Worm (Caenorhabditis elegans) whole organism, L1 larva: Measurements from ENCODE around the gene tre-4.

Source experiments
- C16A3.4 ChIP-seq: fragments of 150-350 bp; optimal IDR thresholded peaks from 2 replicates; lab custom pipeline; 2014; ENCODE audit warnings: missing biosample characterization, missing genetic modification characterization
- blmp-1 ChIP-seq: fragments of 150-350 bp; optimal IDR thresholded peaks from 2 replicates; lab custom pipeline; 2014; ENCODE audit warnings: missing biosample characterization, missing genetic modification characterization
- ceh-63 ChIP-seq: fragments of 200-800 bp; sonication (Bioruptor generic); optimal IDR thresholded peaks from 2 replicates; lab custom pipeline; 2018; ENCODE audit warnings: mild to moderate bottlenecking, missing genetic modification characterization, missing compliant biosample characterization
- ceh-88 ChIP-seq: fragments of 200-800 bp; sonication (Bioruptor generic); IDR thresholded peaks from 2 replicates; pipeline ENCODE4 v1.3.6; 2022; ENCODE audit warnings: missing genetic modification characterization, missing compliant biosample characterization
- dpl-1 ChIP-seq, 3 experiments: fragments of 150-350 bp in 2 of 3; sonication (generic microtip) in 1 of 3; optimal IDR thresholded peaks; 2 replicates each; lab custom pipeline; 2014 to 2017; ENCODE audit warnings: missing biosample characterization in 3 of 3, missing genetic modification characterization in 3 of 3, missing genetic modification reagents in 3 of 3
- dsc-1 ChIP-seq: sonication (generic microtip); optimal IDR thresholded peaks from 2 replicates; lab custom pipeline; 2016; ENCODE audit warnings: mild to moderate bottlenecking, missing genetic modification characterization, missing compliant biosample characterization
- efl-1 ChIP-seq, 4 experiments: fragments of 150-350 bp; optimal IDR thresholded peaks in 3 of 4; peaks in 1 of 4; 1 replicate in 1 of 4; 2 replicates in 3 of 4; lab custom pipeline; 2014; ENCODE audit warnings: missing biosample characterization in 2 of 4, missing genetic modification characterization in 2 of 4, missing genetic modification reagents in 2 of 4
- efl-3 ChIP-seq: fragments of 200-800 bp; sonication (Bioruptor generic); optimal IDR thresholded peaks from 2 replicates; lab custom pipeline; 2018; ENCODE audit warnings: mild to moderate bottlenecking, missing genetic modification characterization, missing compliant biosample characterization
- egl-13 ChIP-seq: sonication (generic microtip); optimal IDR thresholded peaks from 2 replicates; lab custom pipeline; 2016; ENCODE audit warnings: missing genotype, missing genetic modification reagents, missing genetic modification characterization, missing compliant biosample characterization
- elt-2 ChIP-seq: sonication (generic microtip); optimal IDR thresholded peaks from 2 replicates; lab custom pipeline; 2016; ENCODE audit warnings: missing genetic modification characterization, mild to moderate bottlenecking, inconsistent platforms, missing compliant biosample characterization, missing genetic modification reagents
- elt-3 ChIP-seq, 6 experiments: fragments of 150-350 bp in 1 of 6; sonication (generic microtip); optimal IDR thresholded peaks; 2 replicates each; lab custom pipeline; 2017 to 2018; ENCODE audit warnings: missing biosample characterization in 6 of 6, missing genetic modification characterization in 6 of 6, inconsistent platforms in 1 of 6
- ets-5 ChIP-seq: fragments of 200-800 bp; sonication (Bioruptor generic); IDR thresholded peaks from 2 replicates; pipeline ENCODE4 v1.3.6; 2022; ENCODE audit warnings: missing genetic modification characterization, missing compliant biosample characterization
- fkh-4 ChIP-seq: sonication (generic microtip); optimal IDR thresholded peaks from 2 replicates; lab custom pipeline; 2016; ENCODE audit warnings: missing compliant biosample characterization, missing genetic modification characterization, borderline replicate concordance
- fkh-8 ChIP-seq: sonication (generic microtip); optimal IDR thresholded peaks from 2 replicates; lab custom pipeline; 2016; ENCODE audit warnings: mild to moderate bottlenecking, missing genetic modification characterization, missing compliant biosample characterization
- fos-1 ChIP-seq: fragments of 150-350 bp; optimal IDR thresholded peaks from 2 replicates; lab custom pipeline; 2014; ENCODE audit warnings: missing biosample characterization, missing genetic modification characterization
- grh-1 ChIP-seq: fragments of 200-800 bp; sonication (Bioruptor generic); IDR thresholded peaks from 2 replicates; pipeline ENCODE4 v1.3.6; 2022; ENCODE audit warnings: missing genetic modification reagents, missing genetic modification characterization, missing compliant biosample characterization
- irx-1 ChIP-seq: sonication (generic microtip); optimal IDR thresholded peaks from 2 replicates; lab custom pipeline; 2016; ENCODE audit warnings: missing genetic modification characterization, missing compliant biosample characterization
- isw-1 ChIP-seq: fragments of 200-800 bp; sonication (Bioruptor generic); IDR thresholded peaks from 2 replicates; pipeline ENCODE4 v1.3.6; 2022; ENCODE audit warnings: missing genetic modification characterization, missing compliant biosample characterization
- lin-13 ChIP-seq: fragments of 150-350 bp; optimal IDR thresholded peaks from 2 replicates; lab custom pipeline; 2014; ENCODE audit warnings: missing biosample characterization, missing genetic modification reagents, missing genetic modification characterization
- lin-14 ChIP-seq: fragments of 200-800 bp; sonication (Bioruptor generic); optimal IDR thresholded peaks from 2 replicates; lab custom pipeline; 2018; ENCODE audit warnings: mild to moderate bottlenecking, missing genetic modification characterization, moderate library complexity, missing compliant biosample characterization
- lin-15B ChIP-seq: fragments of 150-350 bp; sonication (generic microtip); optimal IDR thresholded peaks from 3 replicates; lab custom pipeline; 2014; ENCODE audit warnings: missing biosample characterization, missing genetic modification characterization
- lin-35 ChIP-seq, 2 experiments: fragments of 150-350 bp; optimal IDR thresholded peaks; 2 replicates each; lab custom pipeline; 2014; ENCODE audit warnings: missing biosample characterization in 2 of 2, missing genetic modification characterization in 2 of 2, missing genetic modification reagents in 2 of 2
- lsy-2 ChIP-seq, 2 experiments: fragments of 150-350 bp; optimal IDR thresholded peaks; 2 replicates each; lab custom pipeline; 2014; ENCODE audit warnings: missing biosample characterization in 2 of 2, missing genetic modification characterization in 2 of 2
- mab-9 ChIP-seq: fragments of 200-800 bp; sonication (Bioruptor generic); IDR thresholded peaks from 2 replicates; pipeline ENCODE4 v1.3.6; 2022; ENCODE audit warnings: missing genetic modification reagents, missing genetic modification characterization, missing compliant biosample characterization
- mdl-1 ChIP-seq, 2 experiments: fragments of 150-350 bp; optimal IDR thresholded peaks; 2 replicates each; lab custom pipeline; 2014 to 2017; ENCODE audit warnings: missing biosample characterization in 2 of 2, missing genetic modification characterization in 2 of 2, inconsistent platforms in 1 of 2
- nhr-11 ChIP-seq: fragments of 150-350 bp; optimal IDR thresholded peaks from 2 replicates; lab custom pipeline; 2014; ENCODE audit warnings: missing biosample characterization, missing genetic modification characterization
- nhr-20 ChIP-seq: sonication (generic microtip); optimal IDR thresholded peaks from 2 replicates; lab custom pipeline; 2016; ENCODE audit warnings: mild to moderate bottlenecking, missing genetic modification characterization, missing compliant biosample characterization
- nhr-237 ChIP-seq: fragments of 150-350 bp; optimal IDR thresholded peaks from 2 replicates; lab custom pipeline; 2014; ENCODE audit warnings: missing biosample characterization, missing genetic modification characterization
- nhr-28 ChIP-seq: fragments of 150-350 bp; optimal IDR thresholded peaks from 2 replicates; lab custom pipeline; 2014; ENCODE audit warnings: missing biosample characterization, missing genetic modification characterization
- nhr-71 ChIP-seq: sonication (generic microtip); optimal IDR thresholded peaks from 2 replicates; lab custom pipeline; 2016; ENCODE audit warnings: mild to moderate bottlenecking, missing genetic modification characterization, moderate library complexity, missing compliant biosample characterization
- nhr-76 ChIP-seq: sonication (generic microtip); optimal IDR thresholded peaks from 2 replicates; lab custom pipeline; 2017; ENCODE audit warnings: missing biosample characterization, missing genetic modification characterization
- nhr-84 ChIP-seq: sonication (generic microtip); optimal IDR thresholded peaks from 2 replicates; lab custom pipeline; 2017; ENCODE audit warnings: missing biosample characterization, missing genetic modification characterization
- pqm-1 ChIP-seq: sonication (generic microtip); optimal IDR thresholded peaks from 3 replicates; lab custom pipeline; 2017; ENCODE audit warnings: missing biosample characterization, missing genetic modification characterization
- rnt-1 ChIP-seq: sonication (generic microtip); optimal IDR thresholded peaks from 2 replicates; lab custom pipeline; 2016; ENCODE audit warnings: mild to moderate bottlenecking, missing genetic modification characterization, moderate library complexity, missing compliant biosample characterization
- skn-1 ChIP-seq: fragments of 150-350 bp; optimal IDR thresholded peaks from 2 replicates; lab custom pipeline; 2014; ENCODE audit warnings: missing biosample characterization, missing genetic modification characterization
- snu-23 ChIP-seq: sonication (generic microtip); optimal IDR thresholded peaks from 2 replicates; lab custom pipeline; 2016; ENCODE audit warnings: missing genetic modification characterization, missing compliant biosample characterization
- sup-37 ChIP-seq: fragments of 200-800 bp; sonication (Bioruptor generic); optimal IDR thresholded peaks from 2 replicates; lab custom pipeline; 2018; ENCODE audit warnings: mild to moderate bottlenecking, missing genetic modification characterization, missing compliant biosample characterization
- swsn-7 ChIP-seq: sonication (generic microtip); optimal IDR thresholded peaks from 2 replicates; lab custom pipeline; 2016; ENCODE audit warnings: missing genetic modification characterization, missing compliant biosample characterization
- unc-130 ChIP-seq: fragments of 150-350 bp; optimal IDR thresholded peaks from 2 replicates; lab custom pipeline; 2017; ENCODE audit warnings: missing biosample characterization, missing genetic modification characterization, inconsistent platforms
- unc-62 ChIP-seq: fragments of 150-350 bp; optimal IDR thresholded peaks from 2 replicates; lab custom pipeline; 2014; ENCODE audit warnings: missing biosample characterization, missing genetic modification reagents, missing genetic modification characterization
- unc-86 ChIP-seq: sonication (generic microtip); optimal IDR thresholded peaks from 2 replicates; lab custom pipeline; 2016; ENCODE audit warnings: missing genetic modification characterization, missing compliant biosample characterization
- unc-98 ChIP-seq: fragments of 200-800 bp; sonication (Bioruptor generic); IDR thresholded peaks from 2 replicates; pipeline ENCODE4 v1.3.6; 2022; ENCODE audit warnings: missing genetic modification characterization, missing compliant biosample characterization
- vab-15 ChIP-seq: sonication (generic microtip); optimal IDR thresholded peaks from 2 replicates; lab custom pipeline; 2017; ENCODE audit warnings: missing genotype, mild to moderate bottlenecking, missing genetic modification characterization, missing compliant biosample characterization
- xbp-1 ChIP-seq: sonication (generic microtip); optimal IDR thresholded peaks from 2 replicates; lab custom pipeline; 2016; ENCODE audit warnings: missing genetic modification characterization, missing compliant biosample characterization
- zag-1 ChIP-seq: fragments of 150-350 bp; optimal IDR thresholded peaks from 2 replicates; lab custom pipeline; 2014; ENCODE audit warnings: missing biosample characterization, missing genetic modification characterization
- ztf-11 ChIP-seq, 2 experiments: sonication (generic microtip); optimal IDR thresholded peaks; 2 replicates each; lab custom pipeline; 2016 to 2017; ENCODE audit warnings: missing genetic modification characterization in 2 of 2, missing biosample characterization in 1 of 2, missing compliant biosample characterization in 1 of 2
- ztf-4 ChIP-seq: fragments of 150-350 bp; optimal IDR thresholded peaks from 2 replicates; lab custom pipeline; 2014; ENCODE audit warnings: missing biosample characterization, missing genetic modification characterization

tre-4 gene

ce11 chrX:13518861-13519713 lies 47.1 kb downstream of the tre-4 start, which contains the start of the genes cdk-4 and F18H3.1 (continued):
- TF ChIP-seq ets-5 (GFP tag; lab: Robert Waterston, UW) = no peak
- no peak for TF ChIP-seq unc-98 (GFP tag; lab: Robert Waterston, UW)
- TF ChIP-seq lin-13 (GFP tag; lab: Kevin White, UChicago) = peak; percentile 34
- no peak for TF ChIP-seq swsn-7 (tag; lab: Kevin White, UChicago)
- no peak for TF ChIP-seq ceh-88 (GFP tag; lab: Robert Waterston, UW)
- peak; percentile 45 for TF ChIP-seq snu-23
- TF ChIP-seq dsc-1 = peak; percentile 17
- no peak for TF ChIP-seq nhr-11 (tag; lab: Kevin White, UChicago)
- no peak for TF ChIP-seq elt-3 (tag; optimal IDR thresholded peaks at IDR 0.05; lab: Kevin White, UChicago)
- TF ChIP-seq mab-9 (GFP tag; lab: Robert Waterston, UW) = 0 out of 2 replicates have a peak, but pooled peaks have one; percentile 11
- peak; percentile 34 for TF ChIP-seq fkh-8 (tag; lab: Kevin White, UChicago)
- peak in 1 of 2 experiments; percentile 61 for TF ChIP-seq lsy-2 (tag; optimal IDR thresholded peaks at IDR 0.05; lab: Kevin White, UChicago)
- TF ChIP-seq unc-130 (tag; lab: Kevin White, UChicago) = no peak
- TF ChIP-seq lin-14 (GFP tag; lab: Kevin White, UChicago) = peak; percentile 86
- TF ChIP-seq zag-1 (tag; lab: Kevin White, UChicago) = no peak
- peak; percentile 5 for TF ChIP-seq elt-2
- peak; percentile 21 for TF ChIP-seq C16A3.4 (tag; lab: Kevin White, UChicago)
- peak; percentile 26 for TF ChIP-seq nhr-20 (tag; lab: Kevin White, UChicago)
- no peak for TF ChIP-seq mdl-1 (tag; optimal IDR thresholded peaks at IDR 0.05; lab: Kevin White, UChicago)
- peak; percentile 31 for TF ChIP-seq xbp-1 (tag; lab: Kevin White, UChicago)
- peak; percentile 44 for TF ChIP-seq nhr-71
- peak; percentile 51 for TF ChIP-seq skn-1 (tag; lab: Kevin White, UChicago)
- TF ChIP-seq grh-1 = peak; percentile 39; the same call in 1 of the 2 replicates
- TF ChIP-seq egl-13 (tag; lab: Kevin White, UChicago) = no peak
- TF ChIP-seq nhr-237 (tag; lab: Kevin White, UChicago) = no peak
- TF ChIP-seq fos-1 = no peak
- TF ChIP-seq efl-1 (optimal IDR thresholded peaks at IDR 0.05; lab: Kevin White, UChicago) = no peak
- peak in 1 of 2 experiments; percentile 33 for TF ChIP-seq efl-1 (GFP tag; optimal IDR thresholded peaks at IDR 0.05 in 1 of 2; lab: Kevin White, UChicago)
- peak; percentile 2; the same call in 1 of the 2 replicates for TF ChIP-seq isw-1 (GFP tag; lab: Robert Waterston, UW)
- TF ChIP-seq unc-86 (tag; lab: Kevin White, UChicago) = peak; percentile 5
- no peak for TF ChIP-seq unc-62 (GFP tag; lab: Kevin White, UChicago)
- TF ChIP-seq sup-37 = no peak
- peak; percentile 14 for TF ChIP-seq lin-15B (tag; lab: Kevin White, UChicago)
- TF ChIP-seq, all 84 proteins: peak for 33

- TF ChIP-seq fos-1 = no peak
- TF ChIP-seq nhr-76 (tag; lab: Kevin White, UChicago) = no peak
- TF ChIP-seq efl-3 (GFP tag; lab: Kevin White, UChicago) = no peak
- no peak for TF ChIP-seq dpl-1 (GFP tag; optimal IDR thresholded peaks at IDR 0.05; lab: Kevin White, UChicago)
- TF ChIP-seq blmp-1 = no peak
- no peak for TF ChIP-seq irx-1 (tag; lab: Kevin White, UChicago)
- TF ChIP-seq pqm-1 = no peak
- no peak for TF ChIP-seq vab-15 (tag; lab: Kevin White, UChicago)
- no peak for TF ChIP-seq nhr-71
- TF ChIP-seq nhr-28 = no peak
- no peak for TF ChIP-seq ceh-63 (GFP tag; lab: Kevin White, UChicago)
- no peak for TF ChIP-seq skn-1 (tag; lab: Kevin White, UChicago)
- TF ChIP-seq ztf-4 (tag; lab: Kevin White, UChicago) = no peak
- no peak for TF ChIP-seq ztf-11 (tag; optimal IDR thresholded peaks at IDR 0.05; lab: Kevin White, UChicago)
- no peak for TF ChIP-seq rnt-1
- TF ChIP-seq lin-35 (GFP tag; optimal IDR thresholded peaks at IDR 0.05; lab: Kevin White, UChicago) = no peak
- TF ChIP-seq nhr-84 = no peak
- TF ChIP-seq fkh-4 = no peak
These were observed 53.1 kb downstream of the tre-4 start for ce11 chrX:13525094-13525493.
